Worm (Caenorhabditis elegans): ENCODE measurements around the gene F59A1.13.

- no peak for TF ChIP-seq lin-39 (tag; optimal IDR thresholded peaks at IDR 0.05)
- no peak for TF ChIP-seq nhr-237 (tag; optimal IDR thresholded peaks at IDR 0.05)
- no peak for TF ChIP-seq sea-2 (GFP tag; optimal IDR thresholded peaks at IDR 0.05)
Observed at ce11 chrV:17699659-17700058, 8.8 kb upstream of the F59A1.13 start, which contains the start of gene Y26G10.6.

Data from whole organism, L3 larva.